Fruit fly (Drosophila melanogaster) whole organism, adult: Measurements from ENCODE around the gene Rab3-GAP.

Experiments
- CG11617 ChIP-seq: fragments of 200-800 bp; sonication (Bioruptor generic); optimal IDR thresholded peaks from 2 replicates; lab custom pipeline; 2017; ENCODE audit warnings: mild to moderate bottlenecking, missing biosample characterization, missing genetic modification reagents, missing genetic modification characterization
- CG12768 ChIP-seq: fragments of 200-800 bp; sonication (Bioruptor generic); optimal IDR thresholded peaks from 2 replicates; lab custom pipeline; 2017; ENCODE audit warnings: missing biosample characterization, missing genetic modification characterization, mild to moderate bottlenecking, moderate library complexity, missing genetic modification reagents
- CG14711 ChIP-seq: fragments of 200-800 bp; sonication (Bioruptor generic); optimal IDR thresholded peaks from 2 replicates; lab custom pipeline; 2018; ENCODE audit warnings: missing biosample characterization, mild to moderate bottlenecking, missing genetic modification characterization, moderate library complexity
- CG1620 ChIP-seq: fragments of 200-800 bp; sonication (Bioruptor generic); optimal IDR thresholded peaks from 2 replicates; lab custom pipeline; 2016; ENCODE audit warnings: missing biosample characterization, missing genetic modification characterization
- CG33017 ChIP-seq: fragments of 200-800 bp; sonication (Bioruptor generic); optimal IDR thresholded peaks from 2 replicates; lab custom pipeline; 2018; ENCODE audit warnings: missing biosample characterization, mild to moderate bottlenecking, missing genetic modification characterization, moderate library complexity
- CG5204 ChIP-seq: fragments of 200-800 bp; sonication (Bioruptor generic); optimal IDR thresholded peaks from 2 replicates; lab custom pipeline; 2016; ENCODE audit warnings: missing biosample characterization, missing genetic modification characterization
- CG7045 ChIP-seq: fragments of 200-800 bp; sonication (Bioruptor generic); optimal IDR thresholded peaks from 2 replicates; lab custom pipeline; 2017; ENCODE audit warnings: missing biosample characterization, mild to moderate bottlenecking, missing genetic modification characterization
- CG7101 ChIP-seq: fragments of 200-800 bp; sonication (Bioruptor generic); optimal IDR thresholded peaks from 2 replicates; lab custom pipeline; 2018; ENCODE audit warnings: missing biosample characterization, mild to moderate bottlenecking, missing genetic modification characterization, moderate library complexity
- Clk ChIP-seq: fragments of 200-800 bp; sonication (Bioruptor generic); optimal IDR thresholded peaks from 2 replicates; lab custom pipeline; 2017; ENCODE audit warnings: missing biosample characterization, missing genetic modification characterization
- Crg-1 ChIP-seq: fragments of 200-800 bp; sonication (Bioruptor generic); optimal IDR thresholded peaks from 2 replicates; lab custom pipeline; 2016; ENCODE audit warnings: missing biosample characterization, missing genetic modification characterization
- Hr96 ChIP-seq: fragments of 200-800 bp; sonication (Bioruptor generic); optimal IDR thresholded peaks from 2 replicates; lab custom pipeline; 2016; ENCODE audit warnings: missing biosample characterization, missing genetic modification characterization
- Mnt ChIP-seq: fragments of 200-800 bp; sonication (Bioruptor generic); optimal IDR thresholded peaks from 2 replicates; lab custom pipeline; 2016; ENCODE audit warnings: missing biosample characterization, mild to moderate bottlenecking, missing genetic modification characterization
- bab1 ChIP-seq: fragments of 200-800 bp; sonication (Bioruptor generic); optimal IDR thresholded peaks from 3 replicates; lab custom pipeline; 2019; ENCODE audit warnings: missing biosample characterization, mild to moderate bottlenecking, missing genetic modification characterization, moderate library complexity
- cic ChIP-seq: fragments of 200-800 bp; sonication (Bioruptor generic); optimal IDR thresholded peaks from 2 replicates; lab custom pipeline; 2017; ENCODE audit warnings: missing biosample characterization, mild to moderate bottlenecking, missing genetic modification characterization, moderate library complexity
- cnc ChIP-seq, 2 experiments: fragments of >200 bp; optimal IDR thresholded peaks; 2 replicates each; lab custom pipeline; 2017
- kay ChIP-seq: fragments of 200-800 bp; sonication (Bioruptor generic); peaks from one replicate; lab custom pipeline; 2016; ENCODE audit warnings: missing biosample characterization, missing genetic modification characterization, borderline replicate concordance
- ovo ChIP-seq: fragments of 200-800 bp; sonication (Bioruptor generic); optimal IDR thresholded peaks from 2 replicates; lab custom pipeline; 2016; ENCODE audit warnings: missing biosample characterization, missing genetic modification characterization
- pad ChIP-seq: fragments of 200-800 bp; sonication (Bioruptor generic); optimal IDR thresholded peaks from 3 replicates; lab custom pipeline; 2017; ENCODE audit warnings: missing biosample characterization, missing genetic modification characterization, mild to moderate bottlenecking, moderate library complexity, missing genetic modification reagents
- tj ChIP-seq: fragments of 200-800 bp; sonication (Bioruptor generic); optimal IDR thresholded peaks from 3 replicates; lab custom pipeline; 2017; ENCODE audit warnings: missing biosample characterization, mild to moderate bottlenecking, missing genetic modification characterization, moderate library complexity
- toe ChIP-seq: fragments of 200-800 bp; sonication (Bioruptor generic); optimal IDR thresholded peaks from 2 replicates; lab custom pipeline; 2016; ENCODE audit warnings: missing biosample characterization, missing genetic modification characterization

Rab3-GAP gene

DNA sequence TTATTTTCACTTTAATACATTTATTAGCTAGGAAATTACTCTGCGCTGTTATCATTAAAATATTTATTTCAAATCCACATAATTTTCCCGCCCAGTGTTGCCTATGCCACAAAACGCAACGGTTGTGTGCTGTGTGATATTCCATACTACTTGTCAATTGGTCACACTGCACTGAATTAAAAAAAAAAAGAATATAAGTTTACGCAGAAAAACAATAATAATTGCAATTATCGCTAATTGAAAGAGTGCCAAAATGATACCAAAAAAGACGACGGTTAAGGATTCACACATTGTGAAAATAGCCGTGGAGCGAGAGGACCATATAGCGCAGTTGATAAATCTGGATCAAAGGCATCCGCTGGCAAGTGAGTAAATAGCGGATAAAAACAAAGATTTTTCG is 34.7 kb upstream of the Rab3-GAP start, which contains the start of gene Ced-12:
Gene Ced-12 (plus strand): TSS at position 141 of the 400 bp plus-strand sequence.
- no peak for TF ChIP-seq Hr96
- no peak for TF ChIP-seq CG12768 (GFP tag; lab: Kevin White, UChicago)
- TF ChIP-seq bab1 (GFP tag; lab: Kevin White, UChicago), result peak; percentile 26
- TF ChIP-seq tj (GFP tag; lab: Kevin White, UChicago), result no peak
- TF ChIP-seq CG33017 (tag; lab: Kevin White, UChicago), result no peak
- no peak for TF ChIP-seq cnc (optimal IDR thresholded peaks at IDR 0.05; lab: Kevin White, UChicago)
- no peak for TF ChIP-seq Crg-1 (GFP tag; lab: Kevin White, UChicago)
- TF ChIP-seq Mnt (GFP tag; lab: Kevin White, UChicago), result no peak
- TF ChIP-seq CG11617 (GFP tag; lab: Kevin White, UChicago), result peak; percentile 26
- TF ChIP-seq CG7045, result no peak
- TF ChIP-seq CG14711 (tag; lab: Kevin White, UChicago), result peak; percentile 10
- TF ChIP-seq CG1620 (GFP tag; lab: Kevin White, UChicago), result no peak
- no peak for TF ChIP-seq pad (GFP tag; lab: Kevin White, UChicago)
- TF ChIP-seq CG7101 (tag; lab: Kevin White, UChicago), result no peak
- TF ChIP-seq CG5204 (GFP tag; lab: Kevin White, UChicago), result no peak
- TF ChIP-seq kay (GFP tag; lab: Kevin White, UChicago), result no peak
- TF ChIP-seq toe (GFP tag; lab: Kevin White, UChicago), result no peak
- TF ChIP-seq Clk (GFP tag; lab: Kevin White, UChicago), result no peak
- no peak for TF ChIP-seq cic (GFP tag; lab: Kevin White, UChicago)
- TF ChIP-seq ovo, result no peak

DNA sequence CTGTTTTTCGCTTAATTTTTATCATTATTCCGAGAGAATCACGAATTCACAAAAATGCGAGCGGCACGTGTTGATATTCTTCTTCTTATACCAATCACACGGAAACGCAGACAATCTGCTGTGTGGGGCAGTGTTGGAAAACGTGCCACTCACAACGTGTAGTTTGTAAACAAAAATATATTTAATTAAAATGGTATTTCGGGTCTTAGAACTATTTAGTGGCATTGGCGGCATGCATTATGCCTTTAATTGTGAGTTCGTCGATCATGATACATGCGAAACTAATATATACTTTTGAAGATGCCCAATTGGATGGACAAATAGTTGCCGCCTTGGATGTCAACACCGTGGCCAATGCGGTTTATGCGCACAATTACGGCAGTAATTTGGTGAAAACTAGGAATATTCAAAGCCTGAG is 33.4 kb upstream of the Rab3-GAP start, which contains the start of the genes CG6712 and Mt2:
Gene CG6712 (minus strand): TSS at position 116 of the 418 bp plus-strand sequence.
Gene Mt2 (plus strand): TSS at position 130 of the 418 bp plus-strand sequence.
- TF ChIP-seq CG11617 (GFP tag; lab: Kevin White, UChicago) (no peak), kay (GFP tag; lab: Kevin White, UChicago) (no peak), CG33017 (tag; lab: Kevin White, UChicago) (no peak), CG1620 (GFP tag; lab: Kevin White, UChicago) (no peak), CG12768 (GFP tag; lab: Kevin White, UChicago) (peak; percentile 2), toe (GFP tag; lab: Kevin White, UChicago) (no peak), Clk (GFP tag; lab: Kevin White, UChicago) (no peak), cnc (optimal IDR thresholded peaks at IDR 0.05; lab: Kevin White, UChicago) (no peak), CG5204 (GFP tag; lab: Kevin White, UChicago) (no peak), Crg-1 (GFP tag; lab: Kevin White, UChicago) (peak; percentile 28), ovo (no peak), pad (GFP tag; lab: Kevin White, UChicago) (peak; percentile 19), cic (GFP tag; lab: Kevin White, UChicago) (peak; percentile 11), bab1 (GFP tag; lab: Kevin White, UChicago) (peak; percentile 1), Mnt (GFP tag; lab: Kevin White, UChicago) (peak; percentile 99), CG7101 (tag; lab: Kevin White, UChicago) (peak; percentile 31), CG7045 (no peak), CG14711 (tag; lab: Kevin White, UChicago) (no peak)

DNA sequence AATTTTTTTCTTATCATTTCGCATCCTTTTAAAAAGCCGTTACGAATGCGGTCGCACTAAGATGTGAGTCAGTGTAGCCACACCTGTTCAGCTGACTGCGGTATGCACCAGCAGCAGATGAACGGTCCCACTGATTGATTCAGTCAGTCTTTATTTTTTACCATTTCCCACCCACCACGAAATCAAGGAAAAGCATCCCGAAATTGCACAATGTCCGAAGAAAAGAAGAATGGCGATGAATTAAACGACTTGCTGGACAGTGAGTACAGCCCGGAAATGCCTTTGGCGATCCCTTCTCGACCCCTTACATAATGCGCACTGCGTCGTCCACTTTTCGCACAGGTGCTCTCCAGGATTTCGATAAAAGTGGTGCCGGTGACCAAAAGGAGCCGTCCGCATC is 30.7 kb upstream of the Rab3-GAP start:
- TF ChIP-seq bab1 (GFP tag; lab: Kevin White, UChicago) (peak; percentile 44), Hr96 (no peak), CG33017 (tag; lab: Kevin White, UChicago) (no peak), CG12768 (GFP tag; lab: Kevin White, UChicago) (no peak), pad (GFP tag; lab: Kevin White, UChicago) (no peak), Mnt (GFP tag; lab: Kevin White, UChicago) (peak; percentile 33)

DNA sequence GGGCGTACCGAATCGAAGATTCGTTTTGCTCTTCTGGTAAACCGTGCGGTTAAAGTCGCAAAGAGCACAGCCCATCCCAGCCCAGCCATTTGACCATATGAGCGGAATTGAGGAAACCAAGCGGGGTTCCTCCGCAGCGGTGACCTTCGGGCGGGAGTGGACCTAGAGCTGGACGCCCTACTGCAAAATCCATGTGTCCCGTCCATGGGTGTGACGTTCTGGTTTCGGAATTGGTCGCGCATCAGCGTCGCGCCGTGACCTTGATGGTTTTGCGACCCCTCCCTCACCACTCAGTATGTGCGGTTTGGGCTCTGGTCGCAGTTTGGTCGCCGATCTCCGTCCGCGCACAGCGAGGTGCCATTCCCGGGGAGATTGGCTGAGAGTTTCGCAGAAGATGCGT is 29.7 kb upstream of the Rab3-GAP start:
- TF ChIP-seq toe (GFP tag; lab: Kevin White, UChicago), result no peak
- TF ChIP-seq kay (GFP tag; lab: Kevin White, UChicago), result no peak
- no peak for TF ChIP-seq CG5204 (GFP tag; lab: Kevin White, UChicago)

DNA sequence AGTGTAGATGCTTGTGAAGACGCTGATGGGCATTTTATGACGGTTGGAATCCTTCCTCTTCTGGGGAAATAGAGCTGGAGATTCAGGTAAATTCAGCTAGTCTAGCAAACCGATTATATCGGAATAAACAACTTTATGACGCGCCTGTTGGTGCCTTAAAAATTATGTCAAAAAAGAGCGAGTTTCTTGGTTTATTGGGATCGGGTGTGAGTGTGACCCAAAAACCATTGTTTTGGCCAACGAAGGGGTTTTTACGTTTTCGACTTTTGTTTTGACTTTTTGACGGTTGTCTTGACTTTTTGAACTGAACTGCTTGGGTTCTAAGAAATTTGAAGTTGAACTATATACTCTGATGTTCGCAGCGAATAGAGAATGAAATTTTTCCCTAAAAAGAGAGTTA is 29.1 kb upstream of the Rab3-GAP start:
- TF ChIP-seq Hr96 (no peak), CG14711 (tag; lab: Kevin White, UChicago) (no peak), CG5204 (GFP tag; lab: Kevin White, UChicago) (no peak), cic (GFP tag; lab: Kevin White, UChicago) (no peak), tj (GFP tag; lab: Kevin White, UChicago) (no peak), Clk (GFP tag; lab: Kevin White, UChicago) (no peak), CG11617 (GFP tag; lab: Kevin White, UChicago) (no peak), cnc (optimal IDR thresholded peaks at IDR 0.05; lab: Kevin White, UChicago) (no peak), kay (GFP tag; lab: Kevin White, UChicago) (no peak), Crg-1 (GFP tag; lab: Kevin White, UChicago) (no peak), bab1 (GFP tag; lab: Kevin White, UChicago) (no peak), pad (GFP tag; lab: Kevin White, UChicago) (no peak), CG12768 (GFP tag; lab: Kevin White, UChicago) (no peak), Mnt (GFP tag; lab: Kevin White, UChicago) (no peak)

DNA sequence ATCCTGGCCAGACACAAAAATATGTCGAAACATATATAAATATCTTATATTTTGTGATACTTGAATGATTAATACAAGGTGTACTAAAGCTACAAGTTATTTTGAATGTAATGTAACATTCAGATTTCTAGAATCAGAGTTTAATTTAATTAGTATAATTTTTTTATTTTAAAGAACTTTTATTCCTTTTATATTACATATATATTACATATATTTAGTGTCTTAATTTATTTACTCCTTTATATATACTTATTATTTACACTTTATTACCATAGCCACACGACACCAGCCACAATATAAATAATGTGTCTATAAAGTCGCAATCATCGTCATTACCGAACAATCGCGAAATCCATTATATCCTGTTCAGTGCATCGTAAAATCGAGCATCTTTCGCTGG is 28.5 kb upstream of the Rab3-GAP start, which contains the start of gene Pex19:
Gene Pex19 (plus strand): TSS at position 301 of the 400 bp plus-strand sequence.
- TF ChIP-seq pad (GFP tag; lab: Kevin White, UChicago), result no peak
